Worm (Caenorhabditis elegans) whole organism, late embryonic: Measurements from ENCODE around the gene mecr-1.
A peak's percentile ranks its signal among the peaks of the same experiment; 100 is the strongest.

ENCODE experiments used
- C08G9.2 ChIP-seq: sonication (generic microtip); optimal IDR thresholded peaks from 2 replicates; lab custom pipeline; 2016; ENCODE audit warnings: mild to moderate bottlenecking, missing genetic modification characterization, moderate library complexity, missing compliant biosample characterization
- C38D4.7 ChIP-seq: fragments of 200-800 bp; sonication (Bioruptor generic); optimal IDR thresholded peaks from 2 replicates; lab custom pipeline; 2018; ENCODE audit warnings: mild to moderate bottlenecking, missing genetic modification characterization, moderate library complexity, missing compliant biosample characterization
- F13H6.1 ChIP-seq: sonication (generic microtip); optimal IDR thresholded peaks from 2 replicates; lab custom pipeline; 2016; ENCODE audit warnings: missing genetic modification characterization, missing compliant biosample characterization
- K02D7.2 ChIP-seq: sonication (generic microtip); optimal IDR thresholded peaks from 2 replicates; lab custom pipeline; 2017; ENCODE audit warnings: mild to moderate bottlenecking, missing genetic modification characterization, missing compliant biosample characterization
- T23F11.4 ChIP-seq: fragments of 200-800 bp; sonication (Bioruptor generic); optimal IDR thresholded peaks from 2 replicates; lab custom pipeline; 2018; ENCODE audit warnings: mild to moderate bottlenecking, missing genetic modification characterization, missing compliant biosample characterization
- ceh-18 ChIP-seq: sonication (generic microtip); optimal IDR thresholded peaks from 2 replicates; lab custom pipeline; 2016; ENCODE audit warnings: missing genetic modification characterization, missing compliant biosample characterization
- ceh-31 ChIP-seq: sonication (generic microtip); optimal IDR thresholded peaks from 2 replicates; lab custom pipeline; 2016; ENCODE audit warnings: missing genetic modification characterization, missing compliant biosample characterization
- ceh-34 ChIP-seq: sonication (generic microtip); optimal IDR thresholded peaks from 2 replicates; lab custom pipeline; 2016; ENCODE audit warnings: mild to moderate bottlenecking, missing genetic modification characterization, missing compliant biosample characterization
- che-1 ChIP-seq: sonication (generic microtip); optimal IDR thresholded peaks from 2 replicates; lab custom pipeline; 2016; ENCODE audit warnings: mild to moderate bottlenecking, missing genetic modification characterization, missing compliant biosample characterization
- dmd-4 ChIP-seq: sonication (generic microtip); optimal IDR thresholded peaks from 2 replicates; lab custom pipeline; 2016; ENCODE audit warnings: borderline replicate concordance, missing genetic modification characterization, missing compliant biosample characterization
- elt-4 ChIP-seq: sonication (generic microtip); optimal IDR thresholded peaks from 2 replicates; lab custom pipeline; 2016; ENCODE audit warnings: missing genetic modification characterization, missing compliant biosample characterization
- ets-4 ChIP-seq: sonication (generic microtip); optimal IDR thresholded peaks from 2 replicates; lab custom pipeline; 2016; ENCODE audit warnings: missing genetic modification characterization, missing compliant biosample characterization
- fax-1 ChIP-seq: sonication (generic microtip); optimal IDR thresholded peaks from 2 replicates; lab custom pipeline; 2016; ENCODE audit warnings: missing genotype, missing genetic modification characterization, missing compliant biosample characterization
- fkh-10 ChIP-seq: fragments of 150-350 bp; optimal IDR thresholded peaks from 2 replicates; lab custom pipeline; 2014; ENCODE audit warnings: missing biosample characterization, missing genetic modification reagents, missing genetic modification characterization
- fkh-6 ChIP-seq: sonication (generic microtip); optimal IDR thresholded peaks from 2 replicates; lab custom pipeline; 2016; ENCODE audit warnings: missing genetic modification characterization, missing compliant biosample characterization
- gmeb-2 ChIP-seq: sonication (generic microtip); optimal IDR thresholded peaks from 2 replicates; lab custom pipeline; 2016; ENCODE audit warnings: missing genetic modification characterization, inconsistent platforms, missing compliant biosample characterization
- hlh-15 ChIP-seq: sonication (generic microtip); optimal IDR thresholded peaks from 2 replicates; lab custom pipeline; 2016; ENCODE audit warnings: missing genetic modification characterization, missing compliant biosample characterization
- hlh-30 ChIP-seq: sonication (generic microtip); optimal IDR thresholded peaks from 2 replicates; lab custom pipeline; 2017; ENCODE audit warnings: antibody characterized with exemption, missing genetic modification characterization, missing compliant biosample characterization; ENCODE audit not compliant: insufficient read depth
- hlh-6 ChIP-seq: sonication (generic microtip); optimal IDR thresholded peaks from 2 replicates; lab custom pipeline; 2016; ENCODE audit warnings: missing genotype, missing genetic modification characterization, missing compliant biosample characterization
- hlh-8 ChIP-seq: sonication (generic microtip); optimal IDR thresholded peaks from 2 replicates; lab custom pipeline; 2016; ENCODE audit warnings: missing genotype, missing genetic modification characterization, missing compliant biosample characterization
- lin-11 ChIP-seq: fragments of 200-800 bp; sonication (Bioruptor generic); optimal IDR thresholded peaks from 2 replicates; lab custom pipeline; 2018; ENCODE audit warnings: mild to moderate bottlenecking, missing genetic modification characterization, missing compliant biosample characterization
- madf-2 ChIP-seq: sonication (generic microtip); optimal IDR thresholded peaks from 2 replicates; lab custom pipeline; 2017; ENCODE audit warnings: missing genetic modification characterization, missing compliant biosample characterization
- mec-3 ChIP-seq: sonication (generic microtip); optimal IDR thresholded peaks from 2 replicates; lab custom pipeline; 2016; ENCODE audit warnings: borderline replicate concordance, missing genetic modification characterization, missing compliant biosample characterization
- nfya-1 ChIP-seq: sonication (generic microtip); optimal IDR thresholded peaks from 2 replicates; lab custom pipeline; 2017; ENCODE audit warnings: missing genetic modification characterization, mild to moderate bottlenecking, missing compliant biosample characterization, antibody characterized with exemption, moderate library complexity
- nhr-11 ChIP-seq: fragments of 150-350 bp; optimal IDR thresholded peaks from 2 replicates; lab custom pipeline; 2014; ENCODE audit warnings: missing biosample characterization, missing genetic modification characterization
- nhr-232 ChIP-seq: sonication (generic microtip); optimal IDR thresholded peaks from 2 replicates; lab custom pipeline; 2016; ENCODE audit warnings: missing genetic modification characterization, missing compliant biosample characterization
- odd-2 ChIP-seq: sonication (generic microtip); optimal IDR thresholded peaks from 2 replicates; lab custom pipeline; 2017; ENCODE audit warnings: antibody characterized with exemption, mild to moderate bottlenecking, missing genetic modification characterization, missing compliant biosample characterization
- pag-3 ChIP-seq: sonication (generic microtip); optimal IDR thresholded peaks from 2 replicates; lab custom pipeline; 2016; ENCODE audit warnings: missing compliant biosample characterization, missing genetic modification characterization, borderline replicate concordance
- pat-9 ChIP-seq: fragments of 200-800 bp; sonication (Bioruptor generic); optimal IDR thresholded peaks from 2 replicates; lab custom pipeline; 2018; ENCODE audit warnings: mild to moderate bottlenecking, missing genetic modification characterization, moderate library complexity, missing compliant biosample characterization
- pax-1 ChIP-seq: fragments of 150-350 bp; optimal IDR thresholded peaks from 2 replicates; lab custom pipeline; 2014; ENCODE audit warnings: missing biosample characterization, missing genetic modification characterization
- pha-2 ChIP-seq: sonication (generic microtip); optimal IDR thresholded peaks from 2 replicates; lab custom pipeline; 2017; ENCODE audit warnings: mild to moderate bottlenecking, missing genetic modification characterization, missing compliant biosample characterization
- pqm-1 ChIP-seq: sonication (generic microtip); optimal IDR thresholded peaks from 2 replicates; lab custom pipeline; 2016; ENCODE audit warnings: missing genetic modification characterization, missing compliant biosample characterization
- ref-2 ChIP-seq: sonication (generic microtip); optimal IDR thresholded peaks from 2 replicates; lab custom pipeline; 2016; ENCODE audit warnings: missing genetic modification characterization, missing compliant biosample characterization
- sdc-2 ChIP-seq: sonication (generic microtip); optimal IDR thresholded peaks from 2 replicates; lab custom pipeline; 2016; ENCODE audit warnings: missing genotype, missing genetic modification characterization, missing compliant biosample characterization
- sox-2 ChIP-seq: fragments of 200-800 bp; sonication (Bioruptor generic); IDR thresholded peaks from 2 replicates; pipeline ENCODE4 v1.3.6; 2022; ENCODE audit warnings: missing genetic modification reagents, missing genetic modification characterization, missing compliant biosample characterization
- sox-4 ChIP-seq: sonication (generic microtip); optimal IDR thresholded peaks from 2 replicates; lab custom pipeline; 2017; ENCODE audit warnings: mild to moderate bottlenecking, missing genetic modification characterization, inconsistent platforms, missing compliant biosample characterization
- syd-9 ChIP-seq: sonication (generic microtip); optimal IDR thresholded peaks from 2 replicates; lab custom pipeline; 2016; ENCODE audit warnings: mild to moderate bottlenecking, missing genetic modification characterization, moderate library complexity, missing compliant biosample characterization
- tbx-7 ChIP-seq: sonication (generic microtip); optimal IDR thresholded peaks from 2 replicates; lab custom pipeline; 2016; ENCODE audit warnings: missing genotype, missing genetic modification characterization, missing compliant biosample characterization
- ttx-3 ChIP-seq: sonication (generic microtip); optimal IDR thresholded peaks from 2 replicates; lab custom pipeline; 2016; ENCODE audit warnings: missing genetic modification reagents, missing genetic modification characterization, missing compliant biosample characterization
- unc-42 ChIP-seq: sonication (generic microtip); optimal IDR thresholded peaks from 2 replicates; lab custom pipeline; 2016; ENCODE audit warnings: missing genotype, missing genetic modification characterization, missing compliant biosample characterization
- unc-55 ChIP-seq: sonication (generic microtip); optimal IDR thresholded peaks from 2 replicates; lab custom pipeline; 2017; ENCODE audit warnings: missing biosample characterization, missing genetic modification reagents, missing genetic modification characterization
- ztf-16 ChIP-seq: sonication (generic microtip); optimal IDR thresholded peaks from 2 replicates; lab custom pipeline; 2017; ENCODE audit warnings: missing genetic modification characterization, missing compliant biosample characterization

Gene mecr-1

ce11 chrII:13187188-13187587 lies at the start of gene mecr-1:
Gene mecr-1, minus strand, starts transcription at chrII:13187314.
- TF ChIP-seq ceh-31 = peak; percentile 42
- TF ChIP-seq ztf-16 = no peak
- no peak for TF ChIP-seq nhr-232 (tag; lab: Kevin White, UChicago)
- TF ChIP-seq pax-1 (tag; lab: Kevin White, UChicago) = no peak
- TF ChIP-seq T23F11.4 = no peak
- no peak for TF ChIP-seq fax-1
- TF ChIP-seq elt-4 = no peak
- no peak for TF ChIP-seq sdc-2
- TF ChIP-seq, all 69 proteins: peak for 1

- no peak for TF ChIP-seq pag-3
- TF ChIP-seq C08G9.2 (tag; lab: Kevin White, UChicago) = no peak
- TF ChIP-seq mec-3 (tag; lab: Kevin White, UChicago) = no peak
- TF ChIP-seq fkh-10 (GFP tag; lab: Kevin White, UChicago) = no peak
- no peak for TF ChIP-seq hlh-15 (tag; lab: Kevin White, UChicago)
- no peak for TF ChIP-seq ref-2 (tag; lab: Kevin White, UChicago)
- no peak for TF ChIP-seq hlh-8
- TF ChIP-seq pat-9 (tag; lab: Kevin White, UChicago) = no peak
- TF ChIP-seq odd-2 = no peak
- TF ChIP-seq tbx-7 (tag; lab: Kevin White, UChicago) = no peak
- TF ChIP-seq nhr-11 (tag; lab: Kevin White, UChicago) = no peak
- no peak for TF ChIP-seq C38D4.7
- no peak for TF ChIP-seq nhr-232 (tag; lab: Kevin White, UChicago)
- TF ChIP-seq dmd-4 = no peak
- no peak for TF ChIP-seq ets-4 (tag; lab: Kevin White, UChicago)
- no peak for TF ChIP-seq pha-2 (tag; lab: Kevin White, UChicago)
- no peak for TF ChIP-seq T23F11.4
- no peak for TF ChIP-seq gmeb-2 (tag; lab: Kevin White, UChicago)
- TF ChIP-seq K02D7.2 (tag; lab: Kevin White, UChicago) = no peak
Observed at ce11 chrII:13235289-13235688, 48.2 kb upstream of the mecr-1 start, which contains the start of gene flp-16. Gene flp-16, plus strand, starts transcription at chrII:13235306.

ce11 chrII:13233712-13234111 lies 46.6 kb upstream of the mecr-1 start:
- TF ChIP-seq syd-9 (tag; lab: Kevin White, UChicago) (no peak), hlh-30 (tag; lab: Kevin White, UChicago) (no peak), fkh-6 (tag; lab: Kevin White, UChicago) (no peak), ets-4 (tag; lab: Kevin White, UChicago) (no peak), F13H6.1 (no peak), unc-42 (tag; lab: Kevin White, UChicago) (no peak), C38D4.7 (no peak)

ce11 chrII:13230489-13231196 lies 43.5 kb upstream of the mecr-1 start:
- TF ChIP-seq madf-2 (tag; lab: Kevin White, UChicago) (no peak), sox-4 (no peak), unc-55 (GFP tag; lab: Kevin White, UChicago) (no peak), nfya-1 (tag; lab: Kevin White, UChicago) (no peak), ceh-34 (no peak), nhr-232 (tag; lab: Kevin White, UChicago) (no peak), sox-2 (GFP tag; lab: Robert Waterston, UW) (no peak), ceh-18 (no peak), lin-11 (tag; lab: Kevin White, UChicago) (no peak), pag-3 (no peak), hlh-6 (tag; lab: Kevin White, UChicago) (no peak), pqm-1 (tag; lab: Kevin White, UChicago) (no peak), pat-9 (tag; lab: Kevin White, UChicago) (no peak), fax-1 (no peak), tbx-7 (tag; lab: Kevin White, UChicago) (no peak), F13H6.1 (no peak), ttx-3 (tag; lab: Kevin White, UChicago) (no peak), nhr-11 (tag; lab: Kevin White, UChicago) (no peak), che-1 (tag; lab: Kevin White, UChicago) (no peak), mec-3 (tag; lab: Kevin White, UChicago) (no peak)
